Worm (Caenorhabditis elegans) whole organism, L2 larva: ENCODE measurements around the gene F38B7.10.

Experiments
- C34F6.9 ChIP-seq: fragments of 150-350 bp; optimal IDR thresholded peaks from 2 replicates; lab custom pipeline; 2014; ENCODE audit warnings: missing biosample characterization, missing genetic modification characterization
- F13H6.1 ChIP-seq: sonication (generic microtip); optimal IDR thresholded peaks from 2 replicates; lab custom pipeline; 2016; ENCODE audit warnings: missing genetic modification characterization, missing compliant biosample characterization
- R02D3.7 ChIP-seq: fragments of 150-350 bp; optimal IDR thresholded peaks from 2 replicates; lab custom pipeline; 2014; ENCODE audit warnings: missing biosample characterization, missing genetic modification characterization
- Y55F3AM.14 ChIP-seq: fragments of 200-800 bp; sonication (Bioruptor generic); optimal IDR thresholded peaks from 2 replicates; lab custom pipeline; 2018; ENCODE audit warnings: mild to moderate bottlenecking, missing genetic modification characterization, missing compliant biosample characterization
- alr-1 ChIP-seq: fragments of 150-350 bp; optimal IDR thresholded peaks from 2 replicates; lab custom pipeline; 2014; ENCODE audit warnings: missing biosample characterization, missing genetic modification characterization
- aly-2 ChIP-seq: fragments of 150-350 bp; optimal IDR thresholded peaks from 2 replicates; lab custom pipeline; 2014; ENCODE audit warnings: missing biosample characterization, missing genetic modification characterization
- ama-1 ChIP-seq: fragments of 150-350 bp; optimal IDR thresholded peaks from 2 replicates; lab custom pipeline; 2018; ENCODE audit warnings: inconsistent platforms
- blmp-1 ChIP-seq: sonication (generic microtip); optimal IDR thresholded peaks from 2 replicates; lab custom pipeline; 2017; ENCODE audit warnings: missing genetic modification characterization, mild to moderate bottlenecking, missing compliant biosample characterization, antibody characterized with exemption, moderate library complexity; ENCODE audit not compliant: insufficient read depth
- ceh-16 ChIP-seq: fragments of 150-350 bp; optimal IDR thresholded peaks from 2 replicates; lab custom pipeline; 2014; ENCODE audit warnings: missing biosample characterization, missing genetic modification characterization
- ceh-82 ChIP-seq: fragments of 150-350 bp; optimal IDR thresholded peaks from 2 replicates; lab custom pipeline; 2014; ENCODE audit warnings: missing biosample characterization, missing genetic modification characterization
- crh-2 ChIP-seq: sonication (generic microtip); optimal IDR thresholded peaks from 2 replicates; lab custom pipeline; 2017; ENCODE audit warnings: missing biosample characterization, missing genetic modification characterization
- dmd-4 ChIP-seq: sonication (generic microtip); optimal IDR thresholded peaks from 2 replicates; lab custom pipeline; 2017; ENCODE audit warnings: missing biosample characterization, missing genetic modification characterization
- egl-27 ChIP-seq: sonication (generic microtip); optimal IDR thresholded peaks from 3 replicates; lab custom pipeline; 2017; ENCODE audit warnings: missing biosample characterization, missing genetic modification reagents, missing genetic modification characterization
- elt-1 ChIP-seq: fragments of 150-350 bp; optimal IDR thresholded peaks from 2 replicates; lab custom pipeline; 2014; ENCODE audit warnings: missing biosample characterization, missing genetic modification characterization
- elt-3 ChIP-seq: sonication (generic microtip); optimal IDR thresholded peaks from 2 replicates; lab custom pipeline; 2017; ENCODE audit warnings: missing biosample characterization, missing genetic modification characterization
- fos-1 ChIP-seq: fragments of 150-350 bp; optimal IDR thresholded peaks from 2 replicates; lab custom pipeline; 2014; ENCODE audit warnings: missing biosample characterization, missing genetic modification characterization
- gmeb-1 ChIP-seq: fragments of 150-350 bp; optimal IDR thresholded peaks from 2 replicates; lab custom pipeline; 2014; ENCODE audit warnings: missing biosample characterization, missing genetic modification characterization
- lin-11 ChIP-seq: fragments of 150-350 bp; sonication (generic microtip); optimal IDR thresholded peaks from 2 replicates; lab custom pipeline; 2014; ENCODE audit warnings: missing biosample characterization, missing genetic modification characterization, inconsistent platforms, mixed read lengths
- lin-13 ChIP-seq: fragments of 150-350 bp; optimal IDR thresholded peaks from 2 replicates; lab custom pipeline; 2014; ENCODE audit warnings: missing biosample characterization, missing genetic modification reagents, missing genetic modification characterization
- lin-39 ChIP-seq: fragments of 150-350 bp; optimal IDR thresholded peaks from 2 replicates; lab custom pipeline; 2014; ENCODE audit warnings: missing biosample characterization, missing genetic modification reagents, missing genetic modification characterization
- lsy-2 ChIP-seq, 2 experiments: fragments of 150-350 bp in 1 of 2; sonication (generic microtip) in 1 of 2; optimal IDR thresholded peaks; 2 replicates each; lab custom pipeline; 2014 to 2017; ENCODE audit warnings: missing biosample characterization in 2 of 2, missing genetic modification characterization in 2 of 2
- mab-5 ChIP-seq: fragments of 150-350 bp; optimal IDR thresholded peaks from 2 replicates; lab custom pipeline; 2014; ENCODE audit warnings: missing biosample characterization, missing genetic modification characterization
- mdl-1 ChIP-seq, 2 experiments: fragments of 150-350 bp in 1 of 2; sonication (generic microtip) in 1 of 2; optimal IDR thresholded peaks; 2 replicates each; lab custom pipeline; 2017; ENCODE audit warnings: missing biosample characterization in 2 of 2, missing genetic modification characterization in 2 of 2
- nhr-10 ChIP-seq: sonication (generic microtip); optimal IDR thresholded peaks from 2 replicates; lab custom pipeline; 2017; ENCODE audit warnings: missing biosample characterization, missing genetic modification characterization
- nhr-11 ChIP-seq: fragments of 150-350 bp; optimal IDR thresholded peaks from 2 replicates; lab custom pipeline; 2014; ENCODE audit warnings: missing biosample characterization, missing genetic modification characterization
- nhr-129 ChIP-seq: fragments of 150-350 bp; optimal IDR thresholded peaks from 2 replicates; lab custom pipeline; 2014; ENCODE audit warnings: missing biosample characterization, missing genetic modification characterization
- nhr-21 ChIP-seq: fragments of 150-350 bp; optimal IDR thresholded peaks from 2 replicates; lab custom pipeline; 2014; ENCODE audit warnings: missing biosample characterization, missing genetic modification characterization
- nhr-23 ChIP-seq: fragments of 150-350 bp; optimal IDR thresholded peaks from 2 replicates; lab custom pipeline; 2014; ENCODE audit warnings: missing biosample characterization, missing genetic modification reagents, missing genetic modification characterization
- nhr-237 ChIP-seq: fragments of 150-350 bp; optimal IDR thresholded peaks from 2 replicates; lab custom pipeline; 2014; ENCODE audit warnings: missing biosample characterization, missing genetic modification characterization
- nhr-25 ChIP-seq: fragments of 150-350 bp; sonication (generic microtip); optimal IDR thresholded peaks from 3 replicates; lab custom pipeline; 2014; ENCODE audit warnings: missing biosample characterization, missing genetic modification characterization
- nhr-6 ChIP-seq: fragments of 150-350 bp; optimal IDR thresholded peaks from 2 replicates; lab custom pipeline; 2014; ENCODE audit warnings: missing biosample characterization, missing genetic modification characterization
- sem-4 ChIP-seq: fragments of 150-350 bp; optimal IDR thresholded peaks from 2 replicates; lab custom pipeline; 2014; ENCODE audit warnings: missing biosample characterization, missing genetic modification reagents, missing genetic modification characterization
- skn-1 ChIP-seq: sonication (generic microtip); optimal IDR thresholded peaks from 2 replicates; lab custom pipeline; 2017; ENCODE audit warnings: missing biosample characterization, missing genetic modification characterization
- sma-3 ChIP-seq: sonication (generic microtip); optimal IDR thresholded peaks from 2 replicates; lab custom pipeline; 2016; ENCODE audit warnings: missing genetic modification reagents, missing genetic modification characterization, missing compliant biosample characterization
- sma-9 ChIP-seq, 2 experiments: fragments of 150-350 bp in 1 of 2; sonication (generic microtip) in 1 of 2; optimal IDR thresholded peaks; 2 replicates each; lab custom pipeline; 2014 to 2016; ENCODE audit warnings: missing genetic modification characterization in 2 of 2, mild to moderate bottlenecking in 1 of 2, missing biosample characterization in 1 of 2, missing compliant biosample characterization in 1 of 2, missing genetic modification reagents in 1 of 2, moderate library complexity in 1 of 2
- snpc-4 ChIP-seq: fragments of 150-350 bp; optimal IDR thresholded peaks from 2 replicates; lab custom pipeline; 2014; ENCODE audit warnings: missing biosample characterization, missing genetic modification characterization
- unc-39 ChIP-seq: fragments of 150-350 bp; optimal IDR thresholded peaks from 2 replicates; lab custom pipeline; 2014; ENCODE audit warnings: missing biosample characterization, missing genetic modification characterization
- unc-55 ChIP-seq: fragments of 150-350 bp; sonication (generic microtip); optimal IDR thresholded peaks from 3 replicates; lab custom pipeline; 2014; ENCODE audit warnings: missing biosample characterization, missing genetic modification reagents, missing genetic modification characterization
- unc-62 ChIP-seq: fragments of 150-350 bp; optimal IDR thresholded peaks from 2 replicates; lab custom pipeline; 2014; ENCODE audit warnings: missing biosample characterization, missing genetic modification reagents, missing genetic modification characterization
- zag-1 ChIP-seq: fragments of 150-350 bp; optimal IDR thresholded peaks from 2 replicates; lab custom pipeline; 2014; ENCODE audit warnings: missing biosample characterization, missing genetic modification characterization
- ztf-1 ChIP-seq: fragments of 200-800 bp; sonication (Bioruptor generic); conservative IDR thresholded peaks from 2 replicates; pipeline ENCODE4 v1.3.6; 2022; ENCODE audit warnings: missing genetic modification characterization, missing compliant biosample characterization
- ztf-11 ChIP-seq: sonication (generic microtip); optimal IDR thresholded peaks from 2 replicates; lab custom pipeline; 2017; ENCODE audit warnings: missing biosample characterization, missing genetic modification characterization
- ztf-4 ChIP-seq: fragments of 150-350 bp; optimal IDR thresholded peaks from 2 replicates; lab custom pipeline; 2014; ENCODE audit warnings: missing biosample characterization, missing genetic modification characterization

Gene F38B7.10

ce11 chrV:11529541-11529940 is 15.8 kb upstream of the F38B7.10 start:
- TF ChIP-seq nhr-129 (tag; lab: Kevin White, UChicago) (peak; percentile 41), F13H6.1 (tag; lab: Kevin White, UChicago) (peak; percentile 82), unc-55 (GFP tag; lab: Kevin White, UChicago) (no peak), ztf-11 (no peak), sma-9 (GFP tag; optimal IDR thresholded peaks at IDR 0.05; lab: Kevin White, UChicago) (peak; percentile 44), sma-9 (tag; optimal IDR thresholded peaks at IDR 0.05; lab: Kevin White, UChicago) (no peak)

DNA sequence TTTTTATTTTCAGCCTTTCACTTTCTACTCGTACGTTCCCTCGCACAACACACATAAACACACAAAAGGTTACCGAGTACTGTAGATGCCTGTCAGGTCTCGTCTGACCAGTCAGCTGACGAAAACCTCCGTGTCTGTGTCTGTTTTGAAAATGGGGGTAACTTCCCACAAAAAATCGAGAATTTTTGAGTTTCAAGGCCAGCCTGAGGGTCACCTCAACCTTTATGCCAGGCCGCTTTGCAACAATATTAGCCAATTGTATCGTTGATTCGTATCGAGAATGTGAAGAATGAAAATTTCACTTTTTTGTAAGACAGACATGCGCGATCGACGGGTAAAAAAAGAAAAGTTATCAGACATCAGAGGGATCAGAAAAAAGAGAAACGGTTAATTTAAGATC is 14.2 kb upstream of the F38B7.10 start:
- TF ChIP-seq ama-1 (lab: Kevin White, UChicago) (no peak), sma-3 (GFP tag; lab: Kevin White, UChicago) (peak; percentile 82), Y55F3AM.14 (peak; percentile 45), lin-13 (no peak), sem-4 (tag; lab: Kevin White, UChicago) (no peak), ztf-4 (tag; lab: Kevin White, UChicago) (peak; percentile 16), mab-5 (tag; lab: Kevin White, UChicago) (no peak), ztf-1 (GFP tag; lab: Robert Waterston, UW) (no peak), egl-27 (tag; lab: Kevin White, UChicago) (peak; percentile 32), R02D3.7 (tag; lab: Kevin White, UChicago) (no peak), nhr-21 (tag; lab: Kevin White, UChicago) (peak; percentile 47), nhr-23 (tag; lab: Kevin White, UChicago) (no peak), sma-9 (GFP tag; optimal IDR thresholded peaks at IDR 0.05; lab: Kevin White, UChicago) (peak; percentile 65), sma-9 (tag; optimal IDR thresholded peaks at IDR 0.05; lab: Kevin White, UChicago) (no peak), nhr-10 (tag; lab: Kevin White, UChicago) (no peak), F13H6.1 (tag; lab: Kevin White, UChicago) (peak; percentile 48), nhr-6 (peak; percentile 73), nhr-129 (tag; lab: Kevin White, UChicago) (peak; percentile 80), fos-1 (tag; lab: Kevin White, UChicago) (peak; percentile 18), ceh-16 (tag; lab: Kevin White, UChicago) (peak; percentile 53), nhr-25 (tag; lab: Kevin White, UChicago) (peak; percentile 96), skn-1 (tag; lab: Kevin White, UChicago) (no peak), lsy-2 (tag; optimal IDR thresholded peaks at IDR 0.05; lab: Kevin White, UChicago) (peak in 1 of 2 experiments; percentile 45), unc-39 (no peak), lin-39 (tag; lab: Kevin White, UChicago) (no peak), ztf-11 (no peak), snpc-4 (tag; lab: Kevin White, UChicago) (peak; percentile 16), dmd-4 (tag; lab: Kevin White, UChicago) (no peak), C34F6.9 (tag; lab: Kevin White, UChicago) (peak; percentile 24), blmp-1 (tag; lab: Kevin White, UChicago) (peak; percentile 97), crh-2 (tag; lab: Kevin White, UChicago) (peak; percentile 53), alr-1 (no peak)
- TF ChIP-seq, all 48 proteins: peak for 17

- TF ChIP-seq snpc-4 (tag; lab: Kevin White, UChicago) (no peak), R02D3.7 (tag; lab: Kevin White, UChicago) (no peak), sma-9 (GFP tag; optimal IDR thresholded peaks at IDR 0.05; lab: Kevin White, UChicago) (peak; percentile 97), sma-9 (tag; optimal IDR thresholded peaks at IDR 0.05; lab: Kevin White, UChicago) (no peak), elt-3 (tag; lab: Kevin White, UChicago) (no peak), ztf-4 (tag; lab: Kevin White, UChicago) (peak; percentile 38), aly-2 (tag; lab: Kevin White, UChicago) (no peak), elt-1 (tag; lab: Kevin White, UChicago) (no peak), nhr-23 (tag; lab: Kevin White, UChicago) (no peak), ztf-1 (GFP tag; lab: Robert Waterston, UW) (no peak), lsy-2 (tag; optimal IDR thresholded peaks at IDR 0.05; lab: Kevin White, UChicago) (peak; percentile 13 to 80), nhr-6 (peak; percentile 73), mab-5 (tag; lab: Kevin White, UChicago) (peak; percentile 19), unc-62 (GFP tag; lab: Kevin White, UChicago) (no peak), nhr-11 (no peak), egl-27 (tag; lab: Kevin White, UChicago) (peak; percentile 77), ztf-11 (no peak), zag-1 (tag; lab: Kevin White, UChicago) (no peak), nhr-21 (tag; lab: Kevin White, UChicago) (peak; percentile 77), skn-1 (tag; lab: Kevin White, UChicago) (no peak), gmeb-1 (tag; lab: Kevin White, UChicago) (peak; percentile 55), crh-2 (tag; lab: Kevin White, UChicago) (peak; percentile 80), mdl-1 (tag; optimal IDR thresholded peaks at IDR 0.05; lab: Kevin White, UChicago) (peak; percentile 46 to 83), ceh-82 (tag; lab: Kevin White, UChicago) (no peak), blmp-1 (tag; lab: Kevin White, UChicago) (peak; percentile 96), unc-55 (GFP tag; lab: Kevin White, UChicago) (no peak), fos-1 (tag; lab: Kevin White, UChicago) (peak; percentile 94), C34F6.9 (tag; lab: Kevin White, UChicago) (peak; percentile 65), ceh-16 (tag; lab: Kevin White, UChicago) (no peak), lin-13 (peak; percentile 76), lin-11 (tag; lab: Kevin White, UChicago) (no peak), nhr-237 (no peak), nhr-10 (tag; lab: Kevin White, UChicago) (no peak), sem-4 (tag; lab: Kevin White, UChicago) (peak; percentile 82), alr-1 (no peak), nhr-129 (tag; lab: Kevin White, UChicago) (peak; percentile 90)
These were observed 13.3 kb upstream of the F38B7.10 start for ce11 chrV:11531831-11532534.
